Worm (Caenorhabditis elegans): Measurements from ENCODE around the gene K07F5.8.

- TF ChIP-seq nhr-77 (tag; optimal IDR thresholded peaks at IDR 0.05) (no peak), tbx-2 (tag; optimal IDR thresholded peaks at IDR 0.05) (no peak), ama-1 (optimal IDR thresholded peaks at IDR 0.05) (no peak), lin-39 (tag; optimal IDR thresholded peaks at IDR 0.05) (no peak)
Observed at ce11 chrIV:9854952-9855351, 5.4 kb upstream of the K07F5.8 start.
